Fruit fly (Drosophila melanogaster): Measurements from ENCODE around the gene Crag.

Gene Crag

dm6 chrX:8573744-8574484 lies 17.9 kb upstream of the Crag start, which contains the start of gene CG12065 (continued):
- peak; percentile 7 for TF ChIP-seq CG7745 (tag; optimal IDR thresholded peaks at IDR 0.05)
- TF ChIP-seq twi (tag; optimal IDR thresholded peaks at IDR 0.05) = peak; percentile 41
- TF ChIP-seq D (optimal IDR thresholded peaks at IDR 0.05) = no peak
- TF ChIP-seq D (GFP tag; optimal IDR thresholded peaks at IDR 0.05) = peak; percentile 11
- no peak for TF ChIP-seq CrebB (tag; optimal IDR thresholded peaks at IDR 0.05)
- peak; percentile 43 for TF ChIP-seq nom (GFP tag; optimal IDR thresholded peaks at IDR 0.05)
- no peak for TF ChIP-seq odd (GFP tag; optimal IDR thresholded peaks at IDR 0.05)
- TF ChIP-seq chif (GFP tag; optimal IDR thresholded peaks at IDR 0.05) = no peak
- TF ChIP-seq gt (GFP tag; IDR thresholded peaks at IDR 0.05) = no peak
- TF ChIP-seq mam (GFP tag; optimal IDR thresholded peaks at IDR 0.05) = no peak
- TF ChIP-seq her (GFP tag; optimal IDR thresholded peaks at IDR 0.05) = no peak
- TF ChIP-seq CG11085 (GFP tag; IDR thresholded peaks at IDR 0.05) = no peak
- peak; percentile 79 for TF ChIP-seq PHDP (tag; optimal IDR thresholded peaks at IDR 0.05)
- TF ChIP-seq HLH3B (GFP tag; IDR thresholded peaks at IDR 0.05) = no peak
- no peak for TF ChIP-seq CG5245 (GFP tag; optimal IDR thresholded peaks at IDR 0.05)
- no peak for TF ChIP-seq tgo (GFP tag; IDR thresholded peaks at IDR 0.05)
- no peak for TF ChIP-seq row (GFP tag; IDR thresholded peaks at IDR 0.05)
- TF ChIP-seq Dip2 (GFP tag; IDR thresholded peaks at IDR 0.05) = no peak
- no peak for TF ChIP-seq lov (optimal IDR thresholded peaks at IDR 0.05)
- no peak for TF ChIP-seq lov (GFP tag; IDR thresholded peaks at IDR 0.05)
- peak; percentile 35 for TF ChIP-seq CG2202 (tag; optimal IDR thresholded peaks at IDR 0.05)
- peak; percentile 8 for TF ChIP-seq CG15011 (GFP tag; optimal IDR thresholded peaks at IDR 0.05)
- TF ChIP-seq tin (GFP tag; optimal IDR thresholded peaks at IDR 0.05) = no peak
- no peak for TF ChIP-seq Six4 (GFP tag; optimal IDR thresholded peaks at IDR 0.05)
- no peak for TF ChIP-seq stc (GFP tag; IDR thresholded peaks at IDR 0.05)
- no peak for TF ChIP-seq CG17612 (GFP tag; IDR thresholded peaks at IDR 0.05)
- TF ChIP-seq Ravus (GFP tag; IDR thresholded peaks at IDR 0.05) = no peak
- no peak for TF ChIP-seq CG3726 (GFP tag; IDR thresholded peaks at IDR 0.05)
- TF ChIP-seq shn (GFP tag; optimal IDR thresholded peaks at IDR 0.05) = no peak
- TF ChIP-seq phol (tag; optimal IDR thresholded peaks at IDR 0.05) = no peak
- TF ChIP-seq CG12104 (GFP tag; optimal IDR thresholded peaks at IDR 0.05) = peak; percentile 42
- TF ChIP-seq sc (optimal IDR thresholded peaks at IDR 0.05) = no peak
- TF ChIP-seq sc (GFP tag; optimal IDR thresholded peaks at IDR 0.05) = no peak
- 0 out of 3 replicates have a peak, but pooled peaks have one; percentile 41 for TF ChIP-seq C15 (GFP tag; IDR thresholded peaks at IDR 0.05)
- TF ChIP-seq sob (GFP tag; IDR thresholded peaks at IDR 0.05) = no peak; the same call in 1 of the 2 replicates
- TF ChIP-seq disco-r (GFP tag; optimal IDR thresholded peaks at IDR 0.05) = no peak
- TF ChIP-seq vvl (GFP tag; IDR thresholded peaks at IDR 0.05) = no peak
- no peak for TF ChIP-seq HLH54F (GFP tag; optimal IDR thresholded peaks at IDR 0.05)
- TF ChIP-seq unpg (GFP tag; optimal IDR thresholded peaks at IDR 0.05) = peak; percentile 76
- TF ChIP-seq Doc3 (GFP tag; IDR thresholded peaks at IDR 0.05; ENCODE audit: partially characterized antibody) = no peak
- no peak; the same call in 2 of the 3 replicates for TF ChIP-seq CG11695 (GFP tag; IDR thresholded peaks at IDR 0.05)
- no peak for TF ChIP-seq CG31224 (GFP tag; IDR thresholded peaks at IDR 0.05)
- TF ChIP-seq Dek (tag; optimal IDR thresholded peaks at IDR 0.05) = peak; percentile 40
- TF ChIP-seq HmgZ (tag; optimal IDR thresholded peaks at IDR 0.05) = peak; percentile 88
- TF ChIP-seq CG30431 (GFP tag; optimal IDR thresholded peaks at IDR 0.05) = no peak
- TF ChIP-seq unc-4 (GFP tag; IDR thresholded peaks at IDR 0.05; ENCODE audit: partially characterized antibody) = 0 out of 2 replicates have a peak, but pooled peaks have one; percentile 28
- no peak for TF ChIP-seq org-1 (GFP tag; optimal IDR thresholded peaks at IDR 0.05)
- peak; percentile 2 for TF ChIP-seq CG10209 (GFP tag; optimal IDR thresholded peaks at IDR 0.05)
- no peak for TF ChIP-seq CG7357 (GFP tag; IDR thresholded peaks at IDR 0.05)
- TF ChIP-seq CG8924 (tag; optimal IDR thresholded peaks at IDR 0.05) = no peak
- TF ChIP-seq Hr51 (GFP tag; optimal IDR thresholded peaks at IDR 0.05) = peak in 1 of 2 experiments; percentile 46

Measured in whole organism, embryonic.